Fruit fly (Drosophila melanogaster) whole organism, embryonic: ENCODE results near the gene mdu.

ENCODE experiments used
- Antp ChIP-seq: fragments of 200-800 bp; sonication (Bioruptor generic); optimal IDR thresholded peaks from 3 replicates; lab custom pipeline; 2016; ENCODE audit warnings: missing biosample characterization, missing genetic modification characterization
- Bteb2 ChIP-seq: fragments of 200-800 bp; sonication (Bioruptor generic); optimal IDR thresholded peaks from 2 replicates; lab custom pipeline; 2016; ENCODE audit warnings: missing biosample characterization, missing genetic modification characterization
- CG10366 ChIP-seq: fragments of 200-800 bp; sonication (Bioruptor generic); IDR thresholded peaks from 2 replicates; pipeline ENCODE4 v1.3.6; 2022; ENCODE audit warnings: missing biosample characterization, missing genetic modification characterization
- CG10959 ChIP-seq: fragments of 200-800 bp; sonication (Bioruptor generic); IDR thresholded peaks from 2 replicates; pipeline ENCODE4 v1.3.6; 2022; ENCODE audit warnings: missing biosample characterization, missing genetic modification characterization
- CG11085 ChIP-seq: fragments of 200-800 bp; sonication (Bioruptor generic); IDR thresholded peaks from 2 replicates; pipeline ENCODE4 v1.3.6; 2022; ENCODE audit warnings: missing biosample characterization, missing genetic modification characterization
- CG11695 ChIP-seq: fragments of 200-800 bp; sonication (Bioruptor generic); IDR thresholded peaks from 3 replicates; pipeline ENCODE4 v1.3.6; 2022; ENCODE audit warnings: missing biosample characterization, missing genetic modification characterization
- CG12299 ChIP-seq: fragments of 200-800 bp; sonication (Bioruptor generic); optimal IDR thresholded peaks from 2 replicates; lab custom pipeline; 2018; ENCODE audit warnings: missing biosample characterization, mild to moderate bottlenecking, missing genetic modification characterization
- CG12391 ChIP-seq: fragments of 200-800 bp; sonication (Bioruptor generic); optimal IDR thresholded peaks from 3 replicates; lab custom pipeline; 2018; ENCODE audit warnings: missing biosample characterization, mild to moderate bottlenecking, missing genetic modification characterization, moderate library complexity
- CG12744 ChIP-seq: fragments of 200-800 bp; sonication (Bioruptor generic); optimal IDR thresholded peaks from 2 replicates; lab custom pipeline; 2016; ENCODE audit warnings: missing biosample characterization, missing genetic modification characterization
- CG13123 ChIP-seq: fragments of 200-800 bp; sonication (Bioruptor generic); optimal IDR thresholded peaks from 2 replicates; lab custom pipeline; 2016; ENCODE audit warnings: missing biosample characterization, missing genetic modification characterization
- CG14965 ChIP-seq: fragments of 200-800 bp; sonication (Bioruptor generic); optimal IDR thresholded peaks from 2 replicates; lab custom pipeline; 2016; ENCODE audit warnings: missing biosample characterization, missing genetic modification characterization, borderline replicate concordance
- CG16779 ChIP-seq: fragments of 200-800 bp; sonication (Bioruptor generic); IDR thresholded peaks from 2 replicates; pipeline ENCODE4 v1.3.6; 2022; ENCODE audit warnings: missing biosample characterization, missing genetic modification characterization
- CG16813 ChIP-seq: fragments of 200-800 bp; sonication (Bioruptor generic); IDR thresholded peaks from 3 replicates; pipeline ENCODE4 v1.3.6; 2022; ENCODE audit warnings: missing biosample characterization, missing genetic modification characterization; ENCODE audit not compliant: partially characterized antibody
- CG2199 ChIP-seq: fragments of 200-800 bp; sonication (Bioruptor generic); IDR thresholded peaks from 3 replicates; pipeline ENCODE4 v1.3.6; 2022; ENCODE audit warnings: missing biosample characterization, missing genetic modification characterization
- CG2678 ChIP-seq: fragments of 200-800 bp; sonication (Bioruptor generic); optimal IDR thresholded peaks from 3 replicates; lab custom pipeline; 2019; ENCODE audit warnings: missing biosample characterization, mild to moderate bottlenecking, missing genetic modification characterization, moderate library complexity
- CG3281 ChIP-seq: fragments of 200-800 bp; sonication (Bioruptor generic); optimal IDR thresholded peaks from 3 replicates; lab custom pipeline; 2017; ENCODE audit warnings: missing biosample characterization, mild to moderate bottlenecking, missing genetic modification characterization
- CG3407 ChIP-seq: fragments of 200-800 bp; sonication (Bioruptor generic); optimal IDR thresholded peaks from 2 replicates; lab custom pipeline; 2018; ENCODE audit warnings: missing biosample characterization, mild to moderate bottlenecking, missing genetic modification characterization
- CG34224 ChIP-seq: fragments of 200-800 bp; sonication (Bioruptor generic); IDR thresholded peaks from 3 replicates; pipeline ENCODE4 v1.3.6; 2022; ENCODE audit warnings: missing biosample characterization, missing genetic modification characterization; ENCODE audit not compliant: partially characterized antibody
- CG4360 ChIP-seq: fragments of 200-800 bp; sonication (Bioruptor generic); IDR thresholded peaks from 2 replicates; pipeline ENCODE4 v1.3.6; 2022; ENCODE audit warnings: missing biosample characterization, missing genetic modification characterization
- CG6175 ChIP-seq: fragments of 200-800 bp; sonication (Bioruptor generic); IDR thresholded peaks from 3 replicates; pipeline ENCODE4 v1.3.6; 2022; ENCODE audit warnings: missing biosample characterization, missing genetic modification characterization
- CG7372 ChIP-seq: fragments of 200-800 bp; sonication (Bioruptor generic); IDR thresholded peaks from 2 replicates; pipeline ENCODE4 v1.3.6; 2022; ENCODE audit warnings: missing biosample characterization, missing genetic modification characterization
- CG9876 ChIP-seq: fragments of 200-800 bp; sonication (Bioruptor generic); optimal IDR thresholded peaks from 2 replicates; lab custom pipeline; 2016; ENCODE audit warnings: missing biosample characterization, missing genetic modification characterization
- D ChIP-seq, 2 experiments: fragments of 200-800 bp in 1 of 2; fragments of >200 bp in 1 of 2; sonication (Bioruptor generic) in 1 of 2; optimal IDR thresholded peaks; 2 replicates in 1 of 2; 3 replicates in 1 of 2; lab custom pipeline; 2017; ENCODE audit warnings: mild to moderate bottlenecking in 1 of 2, missing biosample characterization in 1 of 2, missing genetic modification characterization in 1 of 2, missing genetic modification reagents in 1 of 2
- Hr51 ChIP-seq, 2 experiments: fragments of 200-800 bp; sonication (Bioruptor generic); optimal IDR thresholded peaks; 2 replicates in 1 of 2; 3 replicates in 1 of 2; lab custom pipeline; 2016 to 2018; ENCODE audit warnings: missing biosample characterization in 2 of 2, missing genetic modification characterization in 2 of 2, mild to moderate bottlenecking in 1 of 2, moderate library complexity in 1 of 2
- MBD-R2 ChIP-seq: fragments of 200-800 bp; sonication (Bioruptor generic); IDR thresholded peaks from 2 replicates; pipeline ENCODE4 v1.3.6; 2022; ENCODE audit warnings: missing biosample characterization, missing genetic modification characterization
- Mad ChIP-seq: fragments of 200-800 bp; sonication (Bioruptor generic); optimal IDR thresholded peaks from 2 replicates; lab custom pipeline; 2016; ENCODE audit warnings: missing biosample characterization, missing genetic modification characterization
- NK7.1 ChIP-seq: fragments of 200-800 bp; sonication (Bioruptor generic); optimal IDR thresholded peaks from 3 replicates; lab custom pipeline; 2016; ENCODE audit warnings: missing biosample characterization, missing genetic modification characterization
- Stat92E ChIP-seq, 3 experiments: fragments of >200 bp in 2 of 3; fragments of 200-800 bp in 1 of 3; sonication (Bioruptor generic) in 1 of 3; optimal IDR thresholded peaks; 2 replicates each; lab custom pipeline; 2017 to 2019; ENCODE audit warnings: missing biosample characterization in 3 of 3, missing genetic modification characterization in 3 of 3, mild to moderate bottlenecking in 1 of 3, moderate library complexity in 1 of 3
- Tbp ChIP-seq: fragments of >200 bp; optimal IDR thresholded peaks from 2 replicates; lab custom pipeline; 2018; ENCODE audit warnings: missing biosample characterization, missing genetic modification characterization
- Xbp1 ChIP-seq: fragments of 200-800 bp; sonication (Bioruptor generic); optimal IDR thresholded peaks from 3 replicates; lab custom pipeline; 2016; ENCODE audit warnings: missing biosample characterization, mild to moderate bottlenecking, missing genetic modification characterization
- ab ChIP-seq: fragments of 200-800 bp; sonication (Bioruptor generic); optimal IDR thresholded peaks from 2 replicates; lab custom pipeline; 2016; ENCODE audit warnings: missing biosample characterization, missing genetic modification characterization
- aop ChIP-seq: fragments of 200-800 bp; sonication (Bioruptor generic); IDR thresholded peaks from 2 replicates; pipeline ENCODE4 v1.3.6; 2022; ENCODE audit warnings: missing biosample characterization, missing genetic modification characterization
- dmrt99B ChIP-seq: fragments of 200-800 bp; sonication (Bioruptor generic); optimal IDR thresholded peaks from 2 replicates; lab custom pipeline; 2018; ENCODE audit warnings: missing biosample characterization, mild to moderate bottlenecking, missing genetic modification characterization, moderate library complexity
- ems ChIP-seq: fragments of 200-800 bp; sonication (Bioruptor generic); optimal IDR thresholded peaks from 3 replicates; lab custom pipeline; 2016; ENCODE audit warnings: missing biosample characterization, missing genetic modification characterization
- ewg ChIP-seq: fragments of 200-800 bp; sonication (Bioruptor generic); optimal IDR thresholded peaks from 3 replicates; lab custom pipeline; 2017; ENCODE audit warnings: mild to moderate bottlenecking, missing biosample characterization, missing genetic modification reagents, missing genetic modification characterization
- fru ChIP-seq: fragments of >200 bp; optimal IDR thresholded peaks from 2 replicates; lab custom pipeline; 2017
- gcm ChIP-seq: fragments of 200-800 bp; sonication (Bioruptor generic); optimal IDR thresholded peaks from 2 replicates; lab custom pipeline; 2019; ENCODE audit warnings: missing biosample characterization, mild to moderate bottlenecking, missing genetic modification characterization, moderate library complexity
- grau ChIP-seq: fragments of 200-800 bp; optimal IDR thresholded peaks from 3 replicates; lab custom pipeline; 2019; ENCODE audit warnings: missing biosample characterization, mild to moderate bottlenecking, missing genetic modification characterization, moderate library complexity
- ham ChIP-seq: fragments of 200-800 bp; sonication (Bioruptor generic); IDR thresholded peaks from 2 replicates; pipeline ENCODE4 v1.3.6; 2022; ENCODE audit warnings: missing biosample characterization, missing genetic modification characterization
- hkb ChIP-seq, 2 experiments: fragments of 200-800 bp in 1 of 2; fragments of >200 bp in 1 of 2; sonication (Bioruptor generic) in 1 of 2; IDR thresholded peaks in 1 of 2; optimal IDR thresholded peaks in 1 of 2; 2 replicates each; pipeline versions ENCODE4 v1.3.6 to Lab custom; 2017 to 2022; ENCODE audit warnings: missing biosample characterization in 1 of 2, missing genetic modification characterization in 1 of 2
- nerfin-1 ChIP-seq: fragments of 200-800 bp; sonication (Bioruptor generic); optimal IDR thresholded peaks from 3 replicates; lab custom pipeline; 2019; ENCODE audit warnings: missing biosample characterization, mild to moderate bottlenecking, missing genetic modification characterization, moderate library complexity
- oc ChIP-seq: fragments of 200-800 bp; sonication (Bioruptor generic); optimal IDR thresholded peaks from 2 replicates; lab custom pipeline; 2018; ENCODE audit warnings: missing biosample characterization, mild to moderate bottlenecking, missing genetic modification characterization, moderate library complexity
- psq ChIP-seq: fragments of 200-800 bp; sonication (Bioruptor generic); optimal IDR thresholded peaks from 2 replicates; lab custom pipeline; 2017; ENCODE audit warnings: missing biosample characterization, missing genetic modification characterization
- sens-2 ChIP-seq: fragments of 200-800 bp; sonication (Bioruptor generic); IDR thresholded peaks from 2 replicates; pipeline ENCODE4 v1.3.6; 2022; ENCODE audit warnings: missing biosample characterization, missing genetic modification characterization
- slou ChIP-seq: fragments of 200-800 bp; sonication (Bioruptor generic); optimal IDR thresholded peaks from 3 replicates; lab custom pipeline; 2016; ENCODE audit warnings: missing biosample characterization, missing genetic modification characterization
- sna ChIP-seq: fragments of 200-800 bp; sonication (Bioruptor generic); IDR thresholded peaks from 2 replicates; pipeline ENCODE4 v1.3.6; 2022; ENCODE audit warnings: missing biosample characterization, missing genetic modification characterization; ENCODE audit not compliant: partially characterized antibody
- sob ChIP-seq: fragments of 200-800 bp; sonication (Bioruptor generic); IDR thresholded peaks from 2 replicates; pipeline ENCODE4 v1.3.6; 2022; ENCODE audit warnings: missing biosample characterization, missing genetic modification characterization
- tup ChIP-seq: fragments of 200-800 bp; sonication (Bioruptor generic); optimal IDR thresholded peaks from 2 replicates; lab custom pipeline; 2016; ENCODE audit warnings: missing biosample characterization, mild to moderate bottlenecking, missing genetic modification characterization, moderate library complexity
- wdn ChIP-seq: fragments of 200-800 bp; sonication (Bioruptor generic); IDR thresholded peaks from 2 replicates; pipeline ENCODE4 v1.3.6; 2022; ENCODE audit warnings: missing biosample characterization, missing genetic modification characterization

Gene mdu

DNA sequence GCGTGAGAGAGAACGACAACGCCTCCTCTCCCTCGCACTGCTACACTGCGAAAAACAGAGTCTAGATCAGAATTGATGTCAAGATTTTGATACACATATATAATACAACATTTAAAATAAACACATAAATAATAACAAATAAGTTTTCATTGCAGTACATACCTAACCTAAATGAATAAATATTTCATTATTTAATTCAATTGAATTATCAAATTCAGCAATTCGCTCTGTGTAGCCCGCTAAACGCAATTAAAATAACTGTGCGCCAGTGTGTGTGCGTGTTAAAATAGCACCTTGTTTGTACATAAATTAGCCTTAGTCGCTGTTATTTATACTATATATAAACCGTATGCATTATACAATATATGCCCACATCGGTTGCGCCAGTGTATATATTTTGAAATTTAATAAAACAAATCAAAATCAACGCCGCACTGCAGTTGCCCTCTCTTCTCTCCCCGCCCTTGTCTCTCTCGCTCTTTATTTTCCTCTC is 24.7 kb upstream of the mdu start (continued):
- TF ChIP-seq slou (GFP tag; lab: Kevin White, UChicago), result peak; percentile 92
- TF ChIP-seq CG10959 (GFP tag; lab: Robert Waterston, UW), result peak; percentile 82
- TF ChIP-seq CG11695 (GFP tag; lab: Robert Waterston, UW), result peak; percentile 95
- peak; percentile 81 for TF ChIP-seq Mad (GFP tag; lab: Kevin White, UChicago)
- TF ChIP-seq CG9876 (GFP tag; lab: Kevin White, UChicago), result no peak
- peak; percentile 83 for TF ChIP-seq CG3407 (GFP tag; lab: Kevin White, UChicago)
- TF ChIP-seq CG2678 (tag; lab: Kevin White, UChicago), result peak; percentile 98
- peak; percentile 78 for TF ChIP-seq Bteb2
- peak; percentile 90 for TF ChIP-seq nerfin-1 (tag; lab: Kevin White, UChicago)
- TF ChIP-seq psq (GFP tag; lab: Kevin White, UChicago), result peak; percentile 60
- peak; percentile 72 for TF ChIP-seq CG4360 (GFP tag; lab: Robert Waterston, UW)
- TF ChIP-seq Antp (GFP tag; lab: Kevin White, UChicago), result peak; percentile 42
- TF ChIP-seq CG7372, result peak; percentile 95
- TF ChIP-seq CG13123 (GFP tag; lab: Kevin White, UChicago), result peak; percentile 81
- peak; percentile 59 for TF ChIP-seq CG12744
- TF ChIP-seq wdn, result peak; percentile 91
- peak; percentile 93 for TF ChIP-seq MBD-R2 (GFP tag; lab: Robert Waterston, UW)
- TF ChIP-seq CG12299 (tag; lab: Kevin White, UChicago), result peak; percentile 90
- TF ChIP-seq CG6175 (GFP tag; lab: Robert Waterston, UW), result peak; percentile 92
- TF ChIP-seq gcm (GFP tag; lab: Kevin White, UChicago), result peak; percentile 90
- peak; percentile 82 for TF ChIP-seq sens-2 (GFP tag; lab: Robert Waterston, UW)
- TF ChIP-seq grau (tag; lab: Kevin White, UChicago), result peak; percentile 96
- peak; percentile 89 for TF ChIP-seq CG11085 (GFP tag; lab: Robert Waterston, UW)
- peak; percentile 37 for TF ChIP-seq ab (GFP tag; lab: Kevin White, UChicago)
- TF ChIP-seq CG2199 (GFP tag; lab: Robert Waterston, UW), result peak; percentile 90
- peak; percentile 84 for TF ChIP-seq ewg (GFP tag; lab: Kevin White, UChicago)
- TF ChIP-seq oc (tag; lab: Kevin White, UChicago), result peak; percentile 91
- peak; percentile 96 for TF ChIP-seq CG3281 (GFP tag; lab: Kevin White, UChicago)
- TF ChIP-seq ems (GFP tag; lab: Kevin White, UChicago), result peak; percentile 70
- TF ChIP-seq ham (GFP tag; lab: Robert Waterston, UW), result peak; percentile 84
- peak; percentile 97 for TF ChIP-seq sob (GFP tag; lab: Robert Waterston, UW)
- TF ChIP-seq, all 482 proteins: peak for 398

DNA sequence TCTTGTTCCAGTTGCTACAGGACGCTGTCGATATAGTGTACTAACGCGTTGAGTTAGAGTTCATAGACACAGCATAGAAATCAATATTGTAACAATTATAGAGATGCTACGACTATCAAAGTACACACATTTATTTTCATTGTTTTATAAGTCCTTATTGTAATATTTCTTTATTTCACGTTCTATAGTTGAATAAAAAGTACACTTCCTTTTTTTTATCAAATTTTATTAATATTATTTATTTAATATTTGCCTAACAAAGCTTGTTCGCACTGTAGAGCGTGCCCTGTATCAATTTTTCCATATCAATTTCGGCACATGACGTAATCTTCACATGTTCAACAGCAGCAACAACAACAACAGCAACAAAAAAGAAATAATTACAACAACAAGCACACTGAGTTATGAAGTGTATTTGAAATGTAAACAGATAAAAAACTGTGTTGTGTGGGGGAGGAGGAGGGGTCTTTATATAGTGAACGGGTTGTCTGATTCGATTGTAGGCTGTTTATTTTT is 23.0 kb upstream of the mdu start:
- TF ChIP-seq tup (GFP tag; lab: Kevin White, UChicago), result no peak
- TF ChIP-seq CG13123 (GFP tag; lab: Kevin White, UChicago), result no peak
- TF ChIP-seq CG34224 (GFP tag; lab: Robert Waterston, UW), result no peak
- no peak for TF ChIP-seq Tbp (GFP tag; lab: Kevin White, UChicago)
- no peak for TF ChIP-seq hkb (optimal IDR thresholded peaks at IDR 0.05; lab: Kevin White, UChicago)
- TF ChIP-seq hkb (GFP tag; IDR thresholded peaks at IDR 0.05; lab: Robert Waterston, UW), result peak; percentile 79
- peak in 1 of 2 experiments; percentile 89 for TF ChIP-seq Hr51 (GFP tag; optimal IDR thresholded peaks at IDR 0.05; lab: Kevin White, UChicago)
- no peak for TF ChIP-seq sna (GFP tag; lab: Robert Waterston, UW)
- no peak for TF ChIP-seq NK7.1 (GFP tag; lab: Kevin White, UChicago)
- TF ChIP-seq dmrt99B (tag; lab: Kevin White, UChicago), result peak; percentile 86
- no peak for TF ChIP-seq aop (GFP tag; lab: Robert Waterston, UW)
- TF ChIP-seq Xbp1 (GFP tag; lab: Kevin White, UChicago), result peak; percentile 70
- peak; percentile 84 for TF ChIP-seq CG12391
- no peak for TF ChIP-seq CG16779 (GFP tag; lab: Robert Waterston, UW)
- peak; percentile 64 for TF ChIP-seq CG10366 (GFP tag; lab: Robert Waterston, UW)
- no peak for TF ChIP-seq CG14965
- no peak for TF ChIP-seq CG16813
- no peak for TF ChIP-seq Stat92E (GFP tag; optimal IDR thresholded peaks at IDR 0.05; lab: Kevin White, UChicago)
- TF ChIP-seq D (optimal IDR thresholded peaks at IDR 0.05; lab: Kevin White, UChicago), result no peak
- peak; percentile 64 for TF ChIP-seq D (GFP tag; optimal IDR thresholded peaks at IDR 0.05; lab: Kevin White, UChicago)
- TF ChIP-seq fru (lab: Kevin White, UChicago), result no peak
